Fruit fly (Drosophila melanogaster): ENCODE results near the gene CG9782.

CG9782 gene

dm6 chrX:16644535-16645131, 23.2 kb upstream of the CG9782 start:
- TF ChIP-seq fkh (GFP tag; optimal IDR thresholded peaks at IDR 0.05) = peak; percentile 85
- TF ChIP-seq CG4318 (GFP tag; optimal IDR thresholded peaks at IDR 0.05) = no peak

dm6 chrX:16643363-16643946, 22.1 kb upstream of the CG9782 start:
- TF ChIP-seq Eip78C (GFP tag) (peak; percentile 51), fkh (GFP tag; optimal IDR thresholded peaks at IDR 0.05) (peak; percentile 19), Met (GFP tag; optimal IDR thresholded peaks at IDR 0.05) (no peak), CG3919 (GFP tag; optimal IDR thresholded peaks at IDR 0.05) (no peak), CG1621 (tag; optimal IDR thresholded peaks at IDR 0.05) (peak; percentile 5), Lpt (GFP tag; optimal IDR thresholded peaks at IDR 0.05) (no peak), Sox102F (GFP tag; optimal IDR thresholded peaks at IDR 0.05) (no peak)

- TF ChIP-seq spab (GFP tag; optimal IDR thresholded peaks at IDR 0.05) (no peak), fkh (GFP tag; optimal IDR thresholded peaks at IDR 0.05) (peak; percentile 83)
Measured at dm6 chrX:16641101-16641420, 19.7 kb upstream of the CG9782 start.

dm6 chrX:16640260-16641100, 19.1 kb upstream of the CG9782 start, which contains the start of the genes SNRPG and mthl1:
TSS of gene SNRPG (minus strand) at chrX:16640419.
TSS of gene mthl1 (plus strand) at chrX:16640968.
- TF ChIP-seq CG34406 (GFP tag; optimal IDR thresholded peaks at IDR 0.05) (peak; percentile 66), CG7368 (GFP tag; optimal IDR thresholded peaks at IDR 0.05) (peak; percentile 29), topi (GFP tag; optimal IDR thresholded peaks at IDR 0.05) (peak; percentile 80), Gug (GFP tag; IDR thresholded peaks at IDR 0.05) (peak; percentile 88), CG8119 (GFP tag; IDR thresholded peaks at IDR 0.05) (peak; percentile 81), Hr39 (GFP tag; optimal IDR thresholded peaks at IDR 0.05) (peak; percentile 90), fkh (GFP tag; optimal IDR thresholded peaks at IDR 0.05) (no peak), pdm3 (GFP tag; optimal IDR thresholded peaks at IDR 0.05) (peak; percentile 87), CG6163 (GFP tag; IDR thresholded peaks at IDR 0.05) (peak; percentile 95), CG1621 (tag; optimal IDR thresholded peaks at IDR 0.05) (peak; percentile 63), fd85E (GFP tag; optimal IDR thresholded peaks at IDR 0.05) (no peak), CG3032 (tag; optimal IDR thresholded peaks at IDR 0.05) (peak; percentile 73), svp (GFP tag) (peak; percentile 94), salr (GFP tag; optimal IDR thresholded peaks at IDR 0.05) (peak; percentile 71 to 81), acj6 (GFP tag; optimal IDR thresholded peaks at IDR 0.05) (peak; percentile 75), CG10631 (GFP tag; optimal IDR thresholded peaks at IDR 0.05) (peak; percentile 81), net (GFP tag; optimal IDR thresholded peaks at IDR 0.05) (peak; percentile 70), CG6854 (GFP tag; optimal IDR thresholded peaks at IDR 0.05) (no peak), Eip75B (GFP tag; optimal IDR thresholded peaks at IDR 0.05) (peak; percentile 80), eg (GFP tag; IDR thresholded peaks at IDR 0.05) (peak; percentile 95), Ets96B (tag; optimal IDR thresholded peaks at IDR 0.05) (peak; percentile 54), CG11762 (GFP tag; optimal IDR thresholded peaks at IDR 0.05; ENCODE audit: insufficient read depth) (peak; percentile 63), CG4318 (GFP tag; optimal IDR thresholded peaks at IDR 0.05) (peak; percentile 78), lz (GFP tag; optimal IDR thresholded peaks at IDR 0.05) (peak; percentile 83), Hr4 (GFP tag; optimal IDR thresholded peaks at IDR 0.05) (peak; percentile 53), CG6792 (GFP tag; optimal IDR thresholded peaks at IDR 0.05) (peak; percentile 68), CG10669 (GFP tag; optimal IDR thresholded peaks at IDR 0.05) (peak; percentile 73), CG16779 (tag; optimal IDR thresholded peaks at IDR 0.05) (no peak), Sox102F (GFP tag; optimal IDR thresholded peaks at IDR 0.05) (peak; percentile 42), cyc (GFP tag; optimal IDR thresholded peaks at IDR 0.05) (peak; percentile 89), CG32006 (GFP tag; optimal IDR thresholded peaks at IDR 0.05) (peak; percentile 87), dsx (GFP tag; optimal IDR thresholded peaks at IDR 0.05; ENCODE audit: poor library complexity, severe bottlenecking) (peak; percentile 28), CG3919 (GFP tag; optimal IDR thresholded peaks at IDR 0.05) (peak; percentile 85), Sox15 (GFP tag; optimal IDR thresholded peaks at IDR 0.05) (peak; percentile 85), Met (GFP tag; optimal IDR thresholded peaks at IDR 0.05) (peak; percentile 75), CG11902 (GFP tag; optimal IDR thresholded peaks at IDR 0.05) (peak; percentile 81), Lpt (GFP tag; optimal IDR thresholded peaks at IDR 0.05) (peak; percentile 70), Sox14 (GFP tag; optimal IDR thresholded peaks at IDR 0.05) (peak; percentile 82), CG8632 (GFP tag; optimal IDR thresholded peaks at IDR 0.05) (peak; percentile 67), CG31627 (GFP tag; optimal IDR thresholded peaks at IDR 0.05) (peak; percentile 91)

Data from whole organism, prepupa.